Worm (Caenorhabditis elegans) whole organism, L4/young adult: Measurements from ENCODE around the gene F02D10.3.

Source experiments
- W03F9.2 ChIP-seq: fragments of 150-350 bp; optimal IDR thresholded peaks from 2 replicates; lab custom pipeline; 2014; ENCODE audit warnings: missing biosample characterization, missing genetic modification characterization
- him-1 ChIP-seq: sonication (generic microtip); optimal IDR thresholded peaks from 2 replicates; lab custom pipeline; 2016; ENCODE audit warnings: missing genotype, missing genetic modification reagents, missing genetic modification characterization, missing compliant biosample characterization

DNA sequence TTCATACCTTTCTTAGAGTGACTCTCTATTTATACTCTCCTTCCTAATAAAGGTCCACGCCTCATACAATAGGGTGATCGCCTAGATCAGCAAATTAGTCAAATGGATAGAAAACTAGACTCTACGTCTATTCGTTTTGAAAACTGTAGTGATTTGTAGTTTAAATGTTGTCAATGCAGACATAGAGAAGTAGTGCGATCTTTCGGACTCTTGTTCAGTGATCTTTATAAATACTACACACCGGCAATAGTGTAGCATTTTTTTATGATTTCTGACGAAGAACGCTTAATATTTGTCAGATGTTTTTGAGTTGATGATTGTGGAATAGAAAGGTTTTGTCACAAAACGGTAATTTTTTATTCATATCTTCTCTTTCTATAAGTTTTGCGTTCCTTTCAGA lies 51.1 kb downstream of the F02D10.3 start:
- no peak for TF ChIP-seq W03F9.2
- no peak for TF ChIP-seq him-1 (tag; lab: Kevin White, UChicago)
